Fruit fly (Drosophila melanogaster) whole organism: Measurements from ENCODE around the gene Vps45.

ENCODE experiments used
- EcR ChIP-seq, 2 experiments: fragments of >200 bp; optimal IDR thresholded peaks; 2 replicates each; lab custom pipeline; 2017; ENCODE audit warnings: missing biosample characterization in 2 of 2, missing genetic modification characterization in 2 of 2, missing genetic modification reagents in 2 of 2
- psq ChIP-seq: fragments of >200 bp; optimal IDR thresholded peaks from 2 replicates; lab custom pipeline; 2017

DNA sequence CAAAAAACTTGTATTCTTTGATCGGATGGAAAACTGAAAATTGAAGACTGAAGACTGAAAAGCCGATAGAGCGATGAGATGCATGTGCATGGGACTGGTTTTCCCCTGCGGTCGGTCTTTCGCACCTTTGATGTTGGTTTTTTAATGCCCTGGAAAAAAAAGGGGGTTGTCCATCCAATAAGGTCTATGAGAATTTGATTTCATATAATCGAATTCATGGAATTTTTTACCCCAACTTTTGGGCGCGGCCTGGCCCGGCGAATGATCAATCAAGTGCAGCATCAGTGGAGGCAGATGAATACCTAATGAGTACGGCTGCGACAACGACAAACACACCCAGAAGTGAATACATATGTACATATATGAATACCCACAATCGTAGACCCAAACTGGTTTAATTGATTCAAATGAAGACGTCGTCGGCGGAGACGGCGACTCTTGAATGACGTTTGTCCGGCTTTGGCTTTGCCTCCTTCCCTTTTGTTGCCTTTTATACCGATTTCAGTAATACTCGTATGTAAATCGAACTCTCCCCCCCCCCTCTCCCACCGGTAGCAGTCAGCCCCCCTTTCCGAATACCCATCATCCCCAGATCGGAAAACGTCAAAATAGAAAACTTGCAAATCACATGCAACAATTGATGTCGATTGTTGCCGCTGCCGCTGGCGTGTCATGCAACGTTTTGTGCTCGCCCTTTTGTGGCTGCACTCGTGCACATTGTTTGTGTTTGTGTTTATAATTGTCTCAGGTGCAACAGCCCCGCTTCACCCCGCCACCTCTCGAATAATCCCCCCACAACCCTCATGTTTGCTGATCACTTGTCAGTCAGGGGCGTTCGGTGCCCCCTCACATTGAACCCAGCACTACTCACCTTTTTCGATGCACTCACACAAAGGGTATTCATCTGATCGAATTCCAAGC lies 39.6 kb downstream of the Vps45 start:
- TF ChIP-seq EcR (GFP tag; optimal IDR thresholded peaks at IDR 0.05; lab: Kevin White, UChicago), result no peak
- no peak for TF ChIP-seq psq (lab: Kevin White, UChicago)
